Fruit fly (Drosophila melanogaster): ENCODE measurements around the gene JMJD6.
A peak's percentile ranks its signal among the peaks of the same experiment; 100 is the strongest.

JMJD6 gene

DNA sequence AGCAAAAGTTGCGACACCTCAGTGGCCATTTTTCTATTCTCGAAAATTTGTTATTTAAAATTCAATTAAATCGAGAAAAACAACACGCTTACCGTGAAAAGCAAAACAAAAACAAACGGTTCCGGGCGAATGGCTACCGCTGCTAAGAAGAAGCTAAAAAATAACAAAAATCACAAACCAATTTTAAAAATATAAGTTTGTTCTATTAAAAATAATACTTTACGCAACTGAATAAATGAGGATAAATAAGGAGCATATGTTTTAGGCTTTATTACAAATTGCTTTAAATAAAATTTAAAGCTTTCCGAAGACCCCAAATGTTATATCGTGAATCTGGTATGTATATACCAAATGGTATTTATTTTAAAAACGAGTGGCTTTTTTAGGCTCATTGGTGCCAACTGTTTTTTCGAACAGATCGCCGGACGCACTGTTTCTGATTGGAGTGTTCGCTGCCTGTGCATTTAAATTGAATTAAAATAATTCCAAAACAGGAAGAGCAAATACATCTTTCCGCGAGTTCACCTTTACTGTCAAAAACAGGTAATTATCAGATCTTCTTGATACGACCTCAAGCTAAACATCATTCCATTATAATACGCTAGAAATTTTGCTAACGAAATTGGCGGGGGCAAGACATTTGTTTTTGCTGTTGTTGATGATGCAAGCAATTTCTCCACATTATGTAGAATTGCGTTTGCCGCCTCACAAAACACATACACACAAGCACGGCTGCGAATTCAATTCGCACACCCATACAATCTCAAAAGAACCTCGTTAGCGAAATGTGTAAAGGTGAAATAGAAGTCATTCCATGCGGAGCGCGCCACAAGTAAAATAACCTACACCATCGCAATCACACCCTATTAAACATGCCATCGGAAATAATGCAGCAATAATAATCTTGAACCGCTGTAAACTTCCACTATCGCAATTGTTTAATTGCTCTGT lies 5.2 kb upstream of the JMJD6 start, which contains the start of the genes Polr3F and PyK (continued):
- no peak for TF ChIP-seq fd102C (GFP tag; optimal IDR thresholded peaks at IDR 0.05)
- TF ChIP-seq CG17568 (GFP tag; optimal IDR thresholded peaks at IDR 0.05) = peak; percentile 1
- TF ChIP-seq HHEX (GFP tag; optimal IDR thresholded peaks at IDR 0.05) = peak; percentile 14
- TF ChIP-seq CG8388 (GFP tag; optimal IDR thresholded peaks at IDR 0.05) = peak; percentile 38
- no peak for TF ChIP-seq H15 (GFP tag; IDR thresholded peaks at IDR 0.05)
- TF ChIP-seq CG15601 (tag; optimal IDR thresholded peaks at IDR 0.05) = peak; percentile 40
- no peak for TF ChIP-seq cato (GFP tag; optimal IDR thresholded peaks at IDR 0.05; ENCODE audit: borderline replicate concordance)
- TF ChIP-seq H2.0 (GFP tag; IDR thresholded peaks at IDR 0.05) = no peak
- no peak for TF ChIP-seq Rfx (GFP tag; IDR thresholded peaks at IDR 0.05)
- TF ChIP-seq B-H1 (GFP tag; IDR thresholded peaks at IDR 0.05) = no peak
- no peak for TF ChIP-seq B-H2 (GFP tag; optimal IDR thresholded peaks at IDR 0.05)
- TF ChIP-seq Neu2 (GFP tag; optimal IDR thresholded peaks at IDR 0.05; ENCODE audit: borderline replicate concordance) = no peak
- peak; percentile 31; the same call in 1 of the 2 replicates for TF ChIP-seq CG17328 (GFP tag; IDR thresholded peaks at IDR 0.05)
- TF ChIP-seq CG32767 (GFP tag; IDR thresholded peaks at IDR 0.05) = no peak
- TF ChIP-seq salm (tag; optimal IDR thresholded peaks at IDR 0.05) = no peak
- no peak for TF ChIP-seq Spps (tag; optimal IDR thresholded peaks at IDR 0.05)
- TF ChIP-seq sqz (GFP tag; optimal IDR thresholded peaks at IDR 0.05) = peak; percentile 33
- no peak for TF ChIP-seq CG6813 (GFP tag; optimal IDR thresholded peaks at IDR 0.05)
- no peak for TF ChIP-seq Hr39 (optimal IDR thresholded peaks at IDR 0.05)
- no peak for TF ChIP-seq Abd-B (GFP tag; optimal IDR thresholded peaks at IDR 0.05)
- peak in 1 of 2 experiments; percentile 46 for TF ChIP-seq bsh (GFP tag; optimal IDR thresholded peaks at IDR 0.05)
- TF ChIP-seq sens (GFP tag) = peak; percentile 80
- 0 out of 3 replicates have a peak, but pooled peaks have one; percentile 26 for TF ChIP-seq knrl (GFP tag; IDR thresholded peaks at IDR 0.05; ENCODE audit: partially characterized antibody)
- peak; percentile 22 for TF ChIP-seq Hsf (GFP tag; optimal IDR thresholded peaks at IDR 0.05)
- no peak for TF ChIP-seq CG17802 (tag; optimal IDR thresholded peaks at IDR 0.05)
- TF ChIP-seq CG12236 (GFP tag; optimal IDR thresholded peaks at IDR 0.05) = no peak
- TF ChIP-seq ems (GFP tag; optimal IDR thresholded peaks at IDR 0.05) = no peak
- TF ChIP-seq CG3995 (GFP tag; optimal IDR thresholded peaks at IDR 0.05) = peak; percentile 93
- no peak for TF ChIP-seq CG13624 (GFP tag; optimal IDR thresholded peaks at IDR 0.05)
- TF ChIP-seq HmgZ (tag; optimal IDR thresholded peaks at IDR 0.05) = no peak
- TF ChIP-seq Doc2 (GFP tag; IDR thresholded peaks at IDR 0.05) = no peak
- TF ChIP-seq CG31441 (GFP tag; IDR thresholded peaks at IDR 0.05) = peak; percentile 50; the same call in 1 of the 2 replicates
- TF ChIP-seq al (GFP tag; IDR thresholded peaks at IDR 0.05) = no peak
- TF ChIP-seq CG4707 (GFP tag; optimal IDR thresholded peaks at IDR 0.05) = no peak
- TF ChIP-seq CG9437 (GFP tag; optimal IDR thresholded peaks at IDR 0.05) = no peak
- no peak for TF ChIP-seq CG7963 (GFP tag; IDR thresholded peaks at IDR 0.05; ENCODE audit: partially characterized antibody)
- no peak for TF ChIP-seq odd (GFP tag; optimal IDR thresholded peaks at IDR 0.05)
- TF ChIP-seq CG2875 (GFP tag; optimal IDR thresholded peaks at IDR 0.05) = no peak
- TF ChIP-seq zfh1 (GFP tag; IDR thresholded peaks at IDR 0.05) = no peak
- no peak for TF ChIP-seq pan (optimal IDR thresholded peaks at IDR 0.05)
- TF ChIP-seq pan (GFP tag; optimal IDR thresholded peaks at IDR 0.05 in 1 of 2, IDR thresholded peaks at IDR 0.05 in 1 of 2) = no peak
- no peak for TF ChIP-seq sob (GFP tag; IDR thresholded peaks at IDR 0.05)
- TF ChIP-seq CG14667 (GFP tag; IDR thresholded peaks at IDR 0.05) = no peak
- no peak for TF ChIP-seq ap (GFP tag; IDR thresholded peaks at IDR 0.05)
- TF ChIP-seq fd3F (GFP tag; optimal IDR thresholded peaks at IDR 0.05) = no peak
- no peak for TF ChIP-seq CG7987 (GFP tag; optimal IDR thresholded peaks at IDR 0.05)
- TF ChIP-seq CG16815 (GFP tag; optimal IDR thresholded peaks at IDR 0.05) = no peak
- TF ChIP-seq CG17359 (tag; optimal IDR thresholded peaks at IDR 0.05) = no peak
- no peak for TF ChIP-seq klu (GFP tag; IDR thresholded peaks at IDR 0.05)

All from whole organism, embryonic.